Fruit fly (Drosophila melanogaster): ENCODE data around the gene CG43294.

The CG43294 gene

dm6 chr3L:12002321-12003248 is 44.5 kb downstream of the CG43294 start, which contains the start of the genes Pop2 and CG6928 (continued):
- TF ChIP-seq achi (GFP tag; optimal IDR thresholded peaks at IDR 0.05) (peak; percentile 79), lz (GFP tag; optimal IDR thresholded peaks at IDR 0.05) (peak; percentile 79), CG32006 (GFP tag; optimal IDR thresholded peaks at IDR 0.05) (no peak), CG31627 (GFP tag; optimal IDR thresholded peaks at IDR 0.05) (peak; percentile 84), acj6 (GFP tag; optimal IDR thresholded peaks at IDR 0.05) (peak; percentile 71), Ets21C (GFP tag; optimal IDR thresholded peaks at IDR 0.05) (peak; percentile 68), fd59A (GFP tag; optimal IDR thresholded peaks at IDR 0.05) (no peak), Eip78C (GFP tag) (peak; percentile 83), Sox14 (GFP tag; optimal IDR thresholded peaks at IDR 0.05) (peak; percentile 69), topi (GFP tag; optimal IDR thresholded peaks at IDR 0.05) (peak; percentile 59), CG8319 (GFP tag; optimal IDR thresholded peaks at IDR 0.05) (peak; percentile 35), CG10669 (GFP tag; optimal IDR thresholded peaks at IDR 0.05) (no peak), Hr39 (GFP tag; optimal IDR thresholded peaks at IDR 0.05) (peak; percentile 80), CG6808 (GFP tag; optimal IDR thresholded peaks at IDR 0.05) (peak; percentile 100), CG9139 (GFP tag; optimal IDR thresholded peaks at IDR 0.05) (peak; percentile 38), CG11762 (GFP tag; optimal IDR thresholded peaks at IDR 0.05; ENCODE audit: insufficient read depth) (no peak), Lpt (GFP tag; optimal IDR thresholded peaks at IDR 0.05) (peak; percentile 8), OdsH (GFP tag; optimal IDR thresholded peaks at IDR 0.05) (peak; percentile 66), CG3032 (tag; optimal IDR thresholded peaks at IDR 0.05) (peak; percentile 33), CG8119 (GFP tag; IDR thresholded peaks at IDR 0.05) (no peak), CG4318 (GFP tag; optimal IDR thresholded peaks at IDR 0.05) (no peak), ss (GFP tag; optimal IDR thresholded peaks at IDR 0.05) (no peak)

dm6 chr3L:12003457-12003856 is 45.4 kb downstream of the CG43294 start:
- TF ChIP-seq net (GFP tag; optimal IDR thresholded peaks at IDR 0.05) (no peak), cyc (GFP tag; optimal IDR thresholded peaks at IDR 0.05) (no peak), CG11294 (GFP tag; IDR thresholded peaks at IDR 0.05) (no peak)

- TF ChIP-seq Hr39 (GFP tag; optimal IDR thresholded peaks at IDR 0.05) = no peak
- no peak for TF ChIP-seq Sox14 (GFP tag; optimal IDR thresholded peaks at IDR 0.05)
- TF ChIP-seq Sox15 (GFP tag; optimal IDR thresholded peaks at IDR 0.05) = no peak
- TF ChIP-seq Ets21C (GFP tag; optimal IDR thresholded peaks at IDR 0.05) = no peak
- TF ChIP-seq CG10669 (GFP tag; optimal IDR thresholded peaks at IDR 0.05) = no peak
Observed at dm6 chr3L:12004136-12004535, 46.1 kb downstream of the CG43294 start.

dm6 chr3L:12007945-12008344 is 49.9 kb downstream of the CG43294 start:
- TF ChIP-seq dsx (GFP tag; optimal IDR thresholded peaks at IDR 0.05; ENCODE audit: poor library complexity, severe bottlenecking) (peak; percentile 82), Ets96B (tag; optimal IDR thresholded peaks at IDR 0.05) (no peak)
